Worm (Caenorhabditis elegans) whole organism, late embryonic: ENCODE results near the gene ZK180.5.

Experiments
- C08G9.2 ChIP-seq: sonication (generic microtip); optimal IDR thresholded peaks from 2 replicates; lab custom pipeline; 2016; ENCODE audit warnings: mild to moderate bottlenecking, missing genetic modification characterization, moderate library complexity, missing compliant biosample characterization
- T23F11.4 ChIP-seq: fragments of 200-800 bp; sonication (Bioruptor generic); optimal IDR thresholded peaks from 2 replicates; lab custom pipeline; 2018; ENCODE audit warnings: mild to moderate bottlenecking, missing genetic modification characterization, missing compliant biosample characterization
- ama-1 ChIP-seq: fragments of 150-350 bp; optimal IDR thresholded peaks from 2 replicates; lab custom pipeline; 2014
- ceh-19 ChIP-seq: fragments of 200-800 bp; sonication (Bioruptor generic); optimal IDR thresholded peaks from 2 replicates; lab custom pipeline; 2018; ENCODE audit warnings: mild to moderate bottlenecking, missing genetic modification characterization, missing compliant biosample characterization
- ceh-2 ChIP-seq: sonication (generic microtip); optimal IDR thresholded peaks from 2 replicates; lab custom pipeline; 2016; ENCODE audit warnings: missing genotype, missing genetic modification characterization, missing compliant biosample characterization
- ceh-34 ChIP-seq: sonication (generic microtip); optimal IDR thresholded peaks from 2 replicates; lab custom pipeline; 2016; ENCODE audit warnings: mild to moderate bottlenecking, missing genetic modification characterization, missing compliant biosample characterization
- ceh-45 ChIP-seq: fragments of 200-800 bp; sonication (Bioruptor generic); IDR thresholded peaks from 2 replicates; pipeline ENCODE4 v1.3.6; 2022; ENCODE audit warnings: missing genetic modification reagents, missing genetic modification characterization, missing compliant biosample characterization
- ceh-48 ChIP-seq: sonication (generic microtip); optimal IDR thresholded peaks from 2 replicates; lab custom pipeline; 2016; ENCODE audit warnings: missing genetic modification characterization, inconsistent platforms, missing compliant biosample characterization
- dmd-4 ChIP-seq: sonication (generic microtip); optimal IDR thresholded peaks from 2 replicates; lab custom pipeline; 2016; ENCODE audit warnings: borderline replicate concordance, missing genetic modification characterization, missing compliant biosample characterization
- dve-1 ChIP-seq: sonication (generic microtip); optimal IDR thresholded peaks from 2 replicates; lab custom pipeline; 2017; ENCODE audit warnings: antibody characterized with exemption, mild to moderate bottlenecking, missing genetic modification characterization, missing compliant biosample characterization
- elt-2 ChIP-seq: sonication (generic microtip); optimal IDR thresholded peaks from 2 replicates; lab custom pipeline; 2016; ENCODE audit warnings: missing genetic modification reagents, missing genetic modification characterization, missing compliant biosample characterization
- fax-1 ChIP-seq: sonication (generic microtip); optimal IDR thresholded peaks from 2 replicates; lab custom pipeline; 2016; ENCODE audit warnings: missing genotype, missing genetic modification characterization, missing compliant biosample characterization
- fkh-10 ChIP-seq: fragments of 150-350 bp; optimal IDR thresholded peaks from 2 replicates; lab custom pipeline; 2014; ENCODE audit warnings: missing biosample characterization, missing genetic modification reagents, missing genetic modification characterization
- fkh-6 ChIP-seq: sonication (generic microtip); optimal IDR thresholded peaks from 2 replicates; lab custom pipeline; 2016; ENCODE audit warnings: missing genetic modification characterization, missing compliant biosample characterization
- gmeb-2 ChIP-seq: sonication (generic microtip); optimal IDR thresholded peaks from 2 replicates; lab custom pipeline; 2016; ENCODE audit warnings: missing genetic modification characterization, inconsistent platforms, missing compliant biosample characterization
- hlh-30 ChIP-seq: sonication (generic microtip); optimal IDR thresholded peaks from 2 replicates; lab custom pipeline; 2017; ENCODE audit warnings: antibody characterized with exemption, missing genetic modification characterization, missing compliant biosample characterization; ENCODE audit not compliant: insufficient read depth
- hlh-8 ChIP-seq: sonication (generic microtip); optimal IDR thresholded peaks from 2 replicates; lab custom pipeline; 2016; ENCODE audit warnings: missing genotype, missing genetic modification characterization, missing compliant biosample characterization
- mec-3 ChIP-seq: sonication (generic microtip); optimal IDR thresholded peaks from 2 replicates; lab custom pipeline; 2016; ENCODE audit warnings: borderline replicate concordance, missing genetic modification characterization, missing compliant biosample characterization
- npax-4 ChIP-seq: sonication (generic microtip); optimal IDR thresholded peaks from 2 replicates; lab custom pipeline; 2016; ENCODE audit warnings: missing genetic modification characterization, missing compliant biosample characterization
- pag-3 ChIP-seq: sonication (generic microtip); optimal IDR thresholded peaks from 2 replicates; lab custom pipeline; 2016; ENCODE audit warnings: missing compliant biosample characterization, missing genetic modification characterization, borderline replicate concordance
- pat-9 ChIP-seq: fragments of 200-800 bp; sonication (Bioruptor generic); optimal IDR thresholded peaks from 2 replicates; lab custom pipeline; 2018; ENCODE audit warnings: mild to moderate bottlenecking, missing genetic modification characterization, moderate library complexity, missing compliant biosample characterization
- pax-1 ChIP-seq: fragments of 150-350 bp; optimal IDR thresholded peaks from 2 replicates; lab custom pipeline; 2014; ENCODE audit warnings: missing biosample characterization, missing genetic modification characterization
- pha-2 ChIP-seq: sonication (generic microtip); optimal IDR thresholded peaks from 2 replicates; lab custom pipeline; 2017; ENCODE audit warnings: mild to moderate bottlenecking, missing genetic modification characterization, missing compliant biosample characterization
- pha-4 ChIP-seq: fragments of 150-350 bp; optimal IDR thresholded peaks from 2 replicates; lab custom pipeline; 2018; ENCODE audit warnings: missing biosample characterization, missing genetic modification reagents, missing genetic modification characterization
- pqm-1 ChIP-seq: sonication (generic microtip); optimal IDR thresholded peaks from 2 replicates; lab custom pipeline; 2016; ENCODE audit warnings: missing genetic modification characterization, missing compliant biosample characterization
- pros-1 ChIP-seq: fragments of 150-350 bp; optimal IDR thresholded peaks from 2 replicates; lab custom pipeline; 2014; ENCODE audit warnings: missing biosample characterization, missing genetic modification reagents, missing genetic modification characterization
- sdc-2 ChIP-seq: sonication (generic microtip); optimal IDR thresholded peaks from 2 replicates; lab custom pipeline; 2016; ENCODE audit warnings: missing genotype, missing genetic modification characterization, missing compliant biosample characterization
- sox-2 ChIP-seq: fragments of 200-800 bp; sonication (Bioruptor generic); IDR thresholded peaks from 2 replicates; pipeline ENCODE4 v1.3.6; 2022; ENCODE audit warnings: missing genetic modification reagents, missing genetic modification characterization, missing compliant biosample characterization
- sox-4 ChIP-seq: sonication (generic microtip); optimal IDR thresholded peaks from 2 replicates; lab custom pipeline; 2017; ENCODE audit warnings: mild to moderate bottlenecking, missing genetic modification characterization, inconsistent platforms, missing compliant biosample characterization
- syd-9 ChIP-seq: sonication (generic microtip); optimal IDR thresholded peaks from 2 replicates; lab custom pipeline; 2016; ENCODE audit warnings: mild to moderate bottlenecking, missing genetic modification characterization, moderate library complexity, missing compliant biosample characterization
- ttx-3 ChIP-seq: sonication (generic microtip); optimal IDR thresholded peaks from 2 replicates; lab custom pipeline; 2016; ENCODE audit warnings: missing genetic modification reagents, missing genetic modification characterization, missing compliant biosample characterization
- unc-42 ChIP-seq: sonication (generic microtip); optimal IDR thresholded peaks from 2 replicates; lab custom pipeline; 2016; ENCODE audit warnings: missing genotype, missing genetic modification characterization, missing compliant biosample characterization
- unc-86 ChIP-seq: sonication (generic microtip); optimal IDR thresholded peaks from 2 replicates; lab custom pipeline; 2016; ENCODE audit warnings: missing genetic modification characterization, missing compliant biosample characterization

ZK180.5 gene

ce11 chrIV:4517066-4517465, at the start of gene ZK180.5:
TSS of gene ZK180.5 (minus strand) at chrIV:4517166.
- no peak for TF ChIP-seq gmeb-2 (tag; lab: Kevin White, UChicago)
- TF ChIP-seq hlh-30 (tag; lab: Kevin White, UChicago): no peak
- TF ChIP-seq ceh-48 (tag; lab: Kevin White, UChicago): no peak
- TF ChIP-seq pqm-1: no peak
- TF ChIP-seq, all 69 proteins: peak for 0

- no peak for TF ChIP-seq elt-2
- no peak for TF ChIP-seq pha-2 (tag; lab: Kevin White, UChicago)
- TF ChIP-seq fkh-10: no peak
- no peak for TF ChIP-seq pax-1 (tag; lab: Kevin White, UChicago)
- TF ChIP-seq fkh-6: no peak
- TF ChIP-seq ceh-34 (tag; lab: Kevin White, UChicago): no peak
- TF ChIP-seq unc-86 (tag; lab: Kevin White, UChicago): no peak
- no peak for TF ChIP-seq dve-1
- TF ChIP-seq ceh-2 (tag; lab: Kevin White, UChicago): no peak
- no peak for TF ChIP-seq npax-4
- TF ChIP-seq pha-4 (tag; lab: Kevin White, UChicago): no peak
- TF ChIP-seq C08G9.2 (tag; lab: Kevin White, UChicago): no peak
- TF ChIP-seq T23F11.4: no peak
- no peak for TF ChIP-seq sdc-2 (tag; lab: Kevin White, UChicago)
- no peak for TF ChIP-seq unc-42 (tag; lab: Kevin White, UChicago)
- no peak for TF ChIP-seq ceh-19 (GFP tag; lab: Kevin White, UChicago)
- TF ChIP-seq pat-9 (tag; lab: Kevin White, UChicago): no peak
- no peak for TF ChIP-seq fax-1 (tag; lab: Kevin White, UChicago)
- TF ChIP-seq pag-3 (tag; lab: Kevin White, UChicago): no peak
Observed at ce11 chrIV:4565882-4566281, 48.9 kb upstream of the ZK180.5 start.

DNA sequence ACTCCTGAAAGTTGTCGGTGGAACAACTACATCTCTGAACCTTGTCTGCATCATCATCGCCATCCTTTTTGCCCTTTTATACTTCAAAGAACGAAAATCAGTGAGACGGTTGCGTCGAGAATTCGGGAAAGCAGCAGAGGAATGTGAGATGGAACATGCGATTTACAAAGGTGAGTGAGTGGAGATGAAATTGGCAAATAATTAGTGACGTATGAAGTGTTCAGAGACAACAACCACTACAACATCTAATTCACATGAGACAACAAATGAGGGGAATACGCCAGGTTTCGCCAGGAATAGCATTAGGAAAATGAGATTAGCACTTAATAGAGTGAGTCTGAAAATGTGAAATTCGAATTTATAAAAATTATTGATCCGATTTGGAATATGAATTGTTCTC, 47.6 kb upstream of the ZK180.5 start:
- TF ChIP-seq fax-1 (tag; lab: Kevin White, UChicago) (no peak), fkh-6 (no peak)
- TF ChIP-seq, all 69 proteins: peak for 0

DNA sequence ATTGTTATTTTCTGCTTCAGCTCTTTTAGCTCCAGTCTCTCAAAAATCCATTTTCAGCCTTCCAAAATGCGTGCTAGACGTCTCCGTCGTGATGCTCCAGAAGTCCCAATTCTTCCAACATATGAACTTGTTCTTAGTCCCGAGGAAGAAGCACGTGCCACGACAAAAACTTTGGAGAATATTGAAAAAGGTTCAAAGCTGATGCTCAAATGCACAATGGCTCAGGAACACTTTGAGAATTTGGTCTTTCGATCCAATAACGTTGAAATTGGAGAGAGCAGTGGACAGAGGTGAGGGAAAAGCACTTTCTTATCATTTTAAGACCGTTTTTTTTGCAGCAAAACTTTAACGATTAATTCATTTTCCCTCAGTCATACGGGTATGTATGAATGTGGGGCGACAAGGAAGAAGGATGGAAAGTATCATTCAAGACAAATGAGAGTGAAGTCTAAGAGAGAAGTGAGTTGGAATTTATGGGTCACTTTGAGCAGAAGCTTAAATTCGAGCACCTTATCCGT, 45.7 kb upstream of the ZK180.5 start, which contains the start of gene igeg-1:
Gene igeg-1 (plus strand): TSS at position 51 of the 518 bp plus-strand sequence.
- no peak for TF ChIP-seq sox-2 (GFP tag; lab: Robert Waterston, UW)

DNA sequence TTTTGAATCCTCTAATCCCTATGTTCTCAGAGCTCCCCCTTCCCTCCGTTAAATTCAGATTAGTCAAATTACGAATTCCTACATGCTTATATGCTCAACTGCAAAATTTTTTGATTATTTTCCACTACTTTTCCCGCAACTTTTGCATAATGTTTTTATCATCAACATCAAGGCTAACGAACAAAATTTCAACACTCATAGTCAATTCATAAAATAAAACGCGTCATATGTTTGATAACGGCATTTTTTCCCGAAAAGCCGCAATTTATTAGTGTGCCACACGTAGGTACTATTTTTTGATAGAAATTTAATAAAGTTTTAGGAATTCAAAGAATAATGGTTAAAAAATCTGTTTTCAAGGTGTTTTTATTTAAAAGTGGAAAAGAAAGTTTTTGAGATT, 42.2 kb upstream of the ZK180.5 start:
- TF ChIP-seq mec-3 (tag; lab: Kevin White, UChicago): no peak
- no peak for TF ChIP-seq ttx-3
- no peak for TF ChIP-seq pag-3 (tag; lab: Kevin White, UChicago)
- no peak for TF ChIP-seq dmd-4 (tag; lab: Kevin White, UChicago)
- no peak for TF ChIP-seq hlh-8

DNA sequence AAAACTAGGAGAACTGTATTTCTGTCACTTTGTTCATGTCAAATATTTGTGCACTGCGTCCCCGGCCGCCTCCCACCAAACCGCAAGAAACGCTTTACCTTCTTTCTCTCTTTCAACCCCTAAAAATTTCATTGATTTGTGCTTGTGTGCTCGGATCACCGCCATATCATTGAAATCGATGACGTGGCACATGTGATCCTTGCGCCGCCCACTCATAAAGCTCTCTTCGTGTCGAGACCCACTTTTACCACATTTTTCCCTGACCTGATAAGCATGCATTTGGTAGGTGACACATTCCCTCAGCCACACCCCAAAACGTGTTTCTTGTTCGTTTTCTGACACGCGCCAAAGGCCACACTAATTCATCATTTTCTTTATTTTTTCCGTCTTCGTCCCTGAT, 40.8 kb upstream of the ZK180.5 start:
- TF ChIP-seq syd-9 (tag; lab: Kevin White, UChicago): no peak
- no peak for TF ChIP-seq ceh-45 (GFP tag; lab: Robert Waterston, UW)
- no peak for TF ChIP-seq fkh-6
- TF ChIP-seq ama-1: no peak
- TF ChIP-seq pros-1 (tag; lab: Kevin White, UChicago): no peak
- TF ChIP-seq sox-4 (tag; lab: Kevin White, UChicago): no peak
- TF ChIP-seq, all 69 proteins: peak for 0
